Worm (Caenorhabditis elegans) whole organism, mixed stage, embryonic: ENCODE results near the gene C03A3.1.

ENCODE experiments used
- M03D4.4 ChIP-seq: sonication (generic microtip); optimal IDR thresholded peaks from 2 replicates; lab custom pipeline; 2017; ENCODE audit warnings: mild to moderate bottlenecking, missing genetic modification characterization, missing compliant biosample characterization
- bed-3 ChIP-seq: fragments of 200-800 bp; sonication (Bioruptor generic); optimal IDR thresholded peaks from 3 replicates; lab custom pipeline; 2018; ENCODE audit warnings: mild to moderate bottlenecking, missing genetic modification characterization, moderate library complexity, missing compliant biosample characterization
- ceh-39 ChIP-seq: fragments of 150-350 bp; optimal IDR thresholded peaks from 2 replicates; lab custom pipeline; 2014; ENCODE audit warnings: missing biosample characterization, missing genetic modification characterization
- ceh-43 ChIP-seq: fragments of 200-800 bp; sonication (Bioruptor generic); optimal IDR thresholded peaks from 2 replicates; lab custom pipeline; 2018; ENCODE audit warnings: mild to moderate bottlenecking, missing genetic modification characterization, moderate library complexity, missing compliant biosample characterization
- ceh-83 ChIP-seq: fragments of 200-800 bp; sonication (Bioruptor generic); optimal IDR thresholded peaks from 2 replicates; lab custom pipeline; 2018; ENCODE audit warnings: mild to moderate bottlenecking, missing genetic modification characterization, missing compliant biosample characterization
- ces-1 ChIP-seq: fragments of 150-350 bp; optimal IDR thresholded peaks from 2 replicates; lab custom pipeline; 2014; ENCODE audit warnings: missing biosample characterization, missing genetic modification reagents, missing genetic modification characterization
- cnd-1 ChIP-seq: fragments of 200-800 bp; sonication (Bioruptor generic); optimal IDR thresholded peaks from 2 replicates; lab custom pipeline; 2018; ENCODE audit warnings: mild to moderate bottlenecking, missing genetic modification characterization, missing compliant biosample characterization
- drap-1 ChIP-seq: fragments of 200-800 bp; sonication (Bioruptor generic); optimal IDR thresholded peaks from 3 replicates; lab custom pipeline; 2018; ENCODE audit warnings: mild to moderate bottlenecking, missing genetic modification characterization, missing compliant biosample characterization
- elt-1 ChIP-seq: sonication (generic microtip); optimal IDR thresholded peaks from 2 replicates; lab custom pipeline; 2017; ENCODE audit warnings: missing genetic modification characterization, mild to moderate bottlenecking, missing compliant biosample characterization, antibody characterized with exemption, moderate library complexity, borderline replicate concordance; ENCODE audit not compliant: insufficient read depth
- elt-3 ChIP-seq: fragments of 150-350 bp; optimal IDR thresholded peaks from 2 replicates; lab custom pipeline; 2014; ENCODE audit warnings: missing biosample characterization, missing genetic modification characterization
- flh-1 ChIP-seq: fragments of 200-800 bp; sonication (Bioruptor generic); optimal IDR thresholded peaks from 2 replicates; lab custom pipeline; 2018; ENCODE audit warnings: mild to moderate bottlenecking, missing genetic modification characterization, moderate library complexity, missing compliant biosample characterization
- ham-2 ChIP-seq: fragments of 200-800 bp; sonication (Bioruptor generic); optimal IDR thresholded peaks from 2 replicates; lab custom pipeline; 2018; ENCODE audit warnings: mild to moderate bottlenecking, missing genetic modification characterization, missing compliant biosample characterization
- hlh-1 ChIP-seq: fragments of 150-350 bp; optimal IDR thresholded peaks from 2 replicates; lab custom pipeline; 2014; ENCODE audit warnings: missing biosample characterization, missing genetic modification reagents, missing genetic modification characterization
- lin-13 ChIP-seq: fragments of 150-350 bp; optimal IDR thresholded peaks from 2 replicates; lab custom pipeline; 2014; ENCODE audit warnings: missing biosample characterization, missing genetic modification characterization
- lin-32 ChIP-seq: fragments of 200-800 bp; sonication (Bioruptor generic); optimal IDR thresholded peaks from 2 replicates; lab custom pipeline; 2018; ENCODE audit warnings: mild to moderate bottlenecking, missing genetic modification characterization, missing compliant biosample characterization
- lsy-2 ChIP-seq: fragments of 150-350 bp; optimal IDR thresholded peaks from 2 replicates; lab custom pipeline; 2014; ENCODE audit warnings: missing biosample characterization, missing genetic modification characterization
- mab-5 ChIP-seq: fragments of 150-350 bp; optimal IDR thresholded peaks from 2 replicates; lab custom pipeline; 2014; ENCODE audit warnings: missing biosample characterization, missing genetic modification characterization
- mep-1 ChIP-seq: fragments of 150-350 bp; optimal IDR thresholded peaks from 2 replicates; lab custom pipeline; 2017; ENCODE audit warnings: missing biosample characterization, missing genetic modification reagents, missing genetic modification characterization, inconsistent platforms
- mls-2 ChIP-seq: sonication (generic microtip); optimal IDR thresholded peaks from 2 replicates; lab custom pipeline; 2016; ENCODE audit warnings: mild to moderate bottlenecking, missing genetic modification characterization, moderate library complexity, missing compliant biosample characterization
- nhr-12 ChIP-seq: fragments of 150-350 bp; optimal IDR thresholded peaks from 2 replicates; lab custom pipeline; 2014; ENCODE audit warnings: missing biosample characterization, missing genetic modification characterization
- nhr-2 ChIP-seq: fragments of 150-350 bp; optimal IDR thresholded peaks from 2 replicates; lab custom pipeline; 2014; ENCODE audit warnings: missing biosample characterization, missing genetic modification characterization
- nhr-237 ChIP-seq: fragments of 150-350 bp; optimal IDR thresholded peaks from 2 replicates; lab custom pipeline; 2014; ENCODE audit warnings: missing biosample characterization, missing genetic modification characterization
- nhr-28 ChIP-seq: fragments of 150-350 bp; optimal IDR thresholded peaks from 2 replicates; lab custom pipeline; 2014; ENCODE audit warnings: missing biosample characterization, missing genetic modification characterization
- nhr-76 ChIP-seq: sonication (generic microtip); optimal IDR thresholded peaks from 2 replicates; lab custom pipeline; 2017; ENCODE audit warnings: missing biosample characterization, missing genetic modification characterization
- pha-4 ChIP-seq: fragments of 150-350 bp; optimal IDR thresholded peaks from 2 replicates; lab custom pipeline; 2018; ENCODE audit warnings: missing biosample characterization, missing genetic modification reagents, missing genetic modification characterization
- sem-2 ChIP-seq: fragments of 200-800 bp; sonication (Bioruptor generic); optimal IDR thresholded peaks from 2 replicates; lab custom pipeline; 2018; ENCODE audit warnings: mild to moderate bottlenecking, missing genetic modification characterization, missing compliant biosample characterization
- snpc-4 ChIP-seq: fragments of 150-350 bp; optimal IDR thresholded peaks from 2 replicates; lab custom pipeline; 2014; ENCODE audit warnings: missing biosample characterization, missing genetic modification characterization
- sptf-1 ChIP-seq: sonication (generic microtip); optimal IDR thresholded peaks from 2 replicates; lab custom pipeline; 2017; ENCODE audit warnings: mild to moderate bottlenecking, missing genetic modification characterization, moderate library complexity, missing compliant biosample characterization
- tbx-8 ChIP-seq: fragments of 200-800 bp; sonication (Bioruptor generic); optimal IDR thresholded peaks from 2 replicates; lab custom pipeline; 2018; ENCODE audit warnings: mild to moderate bottlenecking, missing genetic modification characterization, moderate library complexity, missing compliant biosample characterization
- unc-120 ChIP-seq: sonication (generic microtip); optimal IDR thresholded peaks from 2 replicates; lab custom pipeline; 2017; ENCODE audit warnings: missing genetic modification characterization, missing compliant biosample characterization; ENCODE audit not compliant: poor library complexity, severe bottlenecking
- unc-39 ChIP-seq: fragments of 150-350 bp; optimal IDR thresholded peaks from 2 replicates; lab custom pipeline; 2014; ENCODE audit warnings: missing biosample characterization, missing genetic modification characterization
- unc-62 ChIP-seq: fragments of 150-350 bp; optimal IDR thresholded peaks from 2 replicates; lab custom pipeline; 2014; ENCODE audit warnings: missing biosample characterization, missing genetic modification reagents, missing genetic modification characterization
- zip-8 ChIP-seq: fragments of 150-350 bp; optimal IDR thresholded peaks from 2 replicates; lab custom pipeline; 2014; ENCODE audit warnings: missing biosample characterization, missing genetic modification characterization
- ztf-11 ChIP-seq: fragments of 150-350 bp; optimal IDR thresholded peaks from 2 replicates; lab custom pipeline; 2014; ENCODE audit warnings: missing biosample characterization, missing genetic modification characterization

Gene C03A3.1

DNA sequence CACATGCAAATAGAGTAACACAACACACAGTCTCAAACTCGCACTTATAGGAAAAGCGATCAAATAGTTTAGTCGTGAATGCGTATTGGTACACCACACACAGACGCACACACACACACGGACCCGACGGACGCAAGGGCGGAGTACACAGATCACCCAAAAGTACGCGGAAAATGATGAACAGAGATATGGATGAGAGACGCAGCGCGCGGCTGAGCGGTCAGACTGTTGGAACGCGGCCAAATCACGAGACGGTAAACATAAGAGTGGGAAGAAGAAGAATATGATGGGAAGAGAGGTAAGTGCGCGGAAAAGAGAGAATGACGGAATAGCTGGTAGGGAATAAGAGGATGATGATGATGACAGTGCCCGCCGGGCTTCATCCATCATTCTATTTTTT is 9.1 kb upstream of the C03A3.1 start (continued):
- TF ChIP-seq unc-120 (tag; lab: Kevin White, UChicago) (no peak), ceh-43 (GFP tag; lab: Kevin White, UChicago) (no peak), hlh-1 (tag; lab: Kevin White, UChicago) (peak; percentile 32), snpc-4 (no peak), tbx-8 (GFP tag; lab: Kevin White, UChicago) (no peak)

DNA sequence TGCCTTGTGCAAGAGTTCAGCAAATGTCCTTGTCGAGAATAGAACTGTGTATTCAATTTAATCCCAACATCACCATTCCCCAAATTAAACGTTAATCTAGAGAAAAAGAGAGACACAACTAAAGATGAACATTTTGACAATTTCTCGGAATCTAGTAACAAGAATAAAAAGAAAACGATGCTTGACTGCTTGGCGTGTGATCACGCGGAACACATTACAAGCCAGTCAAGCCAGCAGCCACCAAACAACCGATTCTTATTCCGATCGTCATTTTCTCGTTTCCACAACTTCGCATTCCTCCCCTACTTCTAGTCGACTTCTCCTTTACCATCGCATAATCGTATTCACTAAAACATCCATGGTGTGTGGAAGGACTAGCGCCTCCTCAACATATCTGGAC is 7.8 kb upstream of the C03A3.1 start:
- TF ChIP-seq mls-2 (tag; lab: Kevin White, UChicago) (no peak), unc-62 (no peak), mab-5 (tag; lab: Kevin White, UChicago) (no peak), drap-1 (GFP tag; lab: Kevin White, UChicago) (no peak), mep-1 (tag; lab: Kevin White, UChicago) (no peak), nhr-12 (tag; lab: Kevin White, UChicago) (no peak), ceh-39 (no peak), hlh-1 (tag; lab: Kevin White, UChicago) (no peak), unc-39 (tag; lab: Kevin White, UChicago) (no peak), sptf-1 (tag; lab: Kevin White, UChicago) (no peak), snpc-4 (no peak)

DNA sequence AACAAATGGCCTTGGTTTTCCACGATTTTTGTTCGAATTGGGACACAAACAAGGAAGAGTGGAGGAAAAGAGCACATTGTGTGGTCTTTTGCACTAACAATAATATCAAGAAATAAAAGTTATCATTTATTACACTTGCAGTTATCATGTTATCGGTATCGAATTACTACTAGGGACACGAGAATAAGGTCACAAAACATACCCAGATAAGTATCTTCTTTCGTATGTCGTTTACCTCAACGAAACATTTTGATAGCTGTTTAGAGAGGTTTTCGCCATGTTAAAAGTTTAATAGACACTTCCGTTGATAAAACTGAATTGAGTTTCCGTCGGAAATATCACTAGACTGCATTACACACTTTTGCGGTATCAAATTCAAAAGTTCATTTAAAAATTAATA is 6.2 kb upstream of the C03A3.1 start:
- TF ChIP-seq mab-5 (tag; lab: Kevin White, UChicago) (no peak), elt-3 (tag; lab: Kevin White, UChicago) (no peak), M03D4.4 (tag; lab: Kevin White, UChicago) (no peak), snpc-4 (no peak), tbx-8 (GFP tag; lab: Kevin White, UChicago) (no peak), ham-2 (GFP tag; lab: Kevin White, UChicago) (no peak), ceh-83 (GFP tag; lab: Kevin White, UChicago) (no peak), hlh-1 (tag; lab: Kevin White, UChicago) (no peak), nhr-237 (no peak), unc-62 (no peak), mls-2 (tag; lab: Kevin White, UChicago) (no peak), cnd-1 (tag; lab: Kevin White, UChicago) (no peak), sptf-1 (tag; lab: Kevin White, UChicago) (no peak), lsy-2 (tag; lab: Kevin White, UChicago) (no peak), nhr-28 (tag; lab: Kevin White, UChicago) (no peak), unc-120 (tag; lab: Kevin White, UChicago) (no peak), zip-8 (no peak)

DNA sequence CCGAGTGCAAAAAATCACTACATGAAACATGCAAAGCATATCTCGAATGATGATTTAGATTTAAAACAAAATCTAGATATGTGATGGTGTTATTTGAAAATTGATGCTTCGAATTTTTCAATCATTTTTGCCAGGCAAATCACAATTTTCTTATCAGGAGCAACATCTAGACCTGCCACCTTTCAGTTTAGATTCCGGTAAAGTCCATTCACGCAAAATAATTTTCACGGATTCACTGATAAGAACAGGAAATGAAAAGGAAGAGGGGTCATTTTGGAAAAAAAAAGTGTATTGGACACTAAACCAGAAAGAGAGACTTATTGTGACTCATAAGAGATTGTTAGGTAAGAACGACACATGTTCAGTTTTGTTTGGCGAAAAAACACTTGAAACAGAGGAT is 5.2 kb upstream of the C03A3.1 start:
- TF ChIP-seq unc-39 (tag; lab: Kevin White, UChicago) (no peak), unc-62 (no peak), pha-4 (tag; lab: Kevin White, UChicago) (no peak), ztf-11 (tag; lab: Kevin White, UChicago) (no peak), mab-5 (tag; lab: Kevin White, UChicago) (no peak), tbx-8 (GFP tag; lab: Kevin White, UChicago) (no peak), bed-3 (no peak), nhr-237 (no peak), elt-1 (tag; lab: Kevin White, UChicago) (no peak), elt-3 (tag; lab: Kevin White, UChicago) (no peak), ham-2 (GFP tag; lab: Kevin White, UChicago) (no peak), ceh-43 (GFP tag; lab: Kevin White, UChicago) (no peak), nhr-76 (tag; lab: Kevin White, UChicago) (no peak), mep-1 (tag; lab: Kevin White, UChicago) (no peak), cnd-1 (tag; lab: Kevin White, UChicago) (no peak), lin-13 (tag; lab: Kevin White, UChicago) (no peak), nhr-12 (tag; lab: Kevin White, UChicago) (no peak), sem-2 (no peak), ces-1 (GFP tag; lab: Kevin White, UChicago) (no peak), hlh-1 (tag; lab: Kevin White, UChicago) (no peak)

DNA sequence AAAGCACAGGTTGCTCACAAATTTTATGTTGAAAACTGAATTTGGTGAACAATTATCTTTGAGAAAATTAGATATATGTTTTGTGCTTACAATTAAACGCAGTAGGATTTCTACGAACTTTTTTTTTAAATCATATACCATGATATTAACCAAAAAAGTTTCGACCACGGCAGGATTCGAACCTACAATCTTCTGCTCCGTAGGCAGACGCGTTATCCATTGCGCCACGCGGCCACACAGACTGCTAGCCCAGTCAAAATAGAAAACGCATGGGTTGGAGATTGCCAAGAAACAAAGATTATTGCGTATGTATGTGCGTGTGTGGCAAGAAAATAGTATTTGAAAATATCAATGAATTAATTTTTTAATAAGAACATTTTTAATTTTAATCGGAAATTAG is 4.7 kb upstream of the C03A3.1 start:
- TF ChIP-seq ceh-39 = no peak
- peak; percentile 70 for TF ChIP-seq unc-120 (tag; lab: Kevin White, UChicago)
- TF ChIP-seq tbx-8 (GFP tag; lab: Kevin White, UChicago) = peak; percentile 28
- TF ChIP-seq M03D4.4 (tag; lab: Kevin White, UChicago) = peak; percentile 69
- TF ChIP-seq bed-3 = peak; percentile 30
- TF ChIP-seq lin-32 (GFP tag; lab: Kevin White, UChicago) = peak; percentile 53
- TF ChIP-seq elt-3 (tag; lab: Kevin White, UChicago) = no peak
- no peak for TF ChIP-seq nhr-12 (tag; lab: Kevin White, UChicago)
- TF ChIP-seq drap-1 (GFP tag; lab: Kevin White, UChicago) = peak; percentile 61
- no peak for TF ChIP-seq nhr-237
- no peak for TF ChIP-seq nhr-28 (tag; lab: Kevin White, UChicago)
- peak; percentile 39 for TF ChIP-seq flh-1
- peak; percentile 32 for TF ChIP-seq zip-8
- TF ChIP-seq ztf-11 (tag; lab: Kevin White, UChicago) = no peak
- TF ChIP-seq cnd-1 (tag; lab: Kevin White, UChicago) = peak; percentile 62
- peak; percentile 78 for TF ChIP-seq mls-2 (tag; lab: Kevin White, UChicago)
- TF ChIP-seq sptf-1 (tag; lab: Kevin White, UChicago) = peak; percentile 73
- peak; percentile 65 for TF ChIP-seq sem-2
- TF ChIP-seq mep-1 (tag; lab: Kevin White, UChicago) = peak; percentile 42
- TF ChIP-seq ceh-43 (GFP tag; lab: Kevin White, UChicago) = peak; percentile 57
- TF ChIP-seq ham-2 (GFP tag; lab: Kevin White, UChicago) = peak; percentile 37
- TF ChIP-seq nhr-2 (tag; lab: Kevin White, UChicago) = no peak
- peak; percentile 85 for TF ChIP-seq ceh-83 (GFP tag; lab: Kevin White, UChicago)
- TF ChIP-seq, all 35 proteins: peak for 16
